Fruit fly (Drosophila melanogaster) whole organism, embryonic: ENCODE measurements around the gene CG4631.

Experiments used
- Atf-2 ChIP-seq: fragments of 200-800 bp; sonication (Bioruptor generic); optimal IDR thresholded peaks from 2 replicates; lab custom pipeline; 2016; ENCODE audit warnings: missing biosample characterization, missing genetic modification characterization
- B-H2 ChIP-seq: fragments of 200-800 bp; sonication (Bioruptor generic); optimal IDR thresholded peaks from 2 replicates; lab custom pipeline; 2018; ENCODE audit warnings: missing biosample characterization, mild to moderate bottlenecking, missing genetic modification characterization
- Blimp-1 ChIP-seq: fragments of 200-800 bp; sonication (Bioruptor generic); optimal IDR thresholded peaks from 3 replicates; lab custom pipeline; 2018; ENCODE audit warnings: missing biosample characterization, missing genetic modification characterization, mild to moderate bottlenecking, moderate library complexity, missing genetic modification reagents
- CG10959 ChIP-seq: fragments of 200-800 bp; sonication (Bioruptor generic); IDR thresholded peaks from 2 replicates; pipeline ENCODE4 v1.3.6; 2022; ENCODE audit warnings: missing biosample characterization, missing genetic modification characterization
- CG13296 ChIP-seq: fragments of 200-800 bp; sonication (Bioruptor generic); optimal IDR thresholded peaks from 3 replicates; lab custom pipeline; 2018; ENCODE audit warnings: missing biosample characterization, mild to moderate bottlenecking, missing genetic modification characterization
- CG13775 ChIP-seq: fragments of 200-800 bp; sonication (Bioruptor generic); optimal IDR thresholded peaks from 3 replicates; lab custom pipeline; 2017; ENCODE audit warnings: missing biosample characterization, mild to moderate bottlenecking, missing genetic modification characterization
- CG14050 ChIP-seq: fragments of 200-800 bp; sonication (Bioruptor generic); IDR thresholded peaks from 3 replicates; pipeline ENCODE4 v1.3.6; 2022; ENCODE audit warnings: missing biosample characterization, missing genetic modification characterization
- CG15269 ChIP-seq: fragments of 200-800 bp; sonication (Bioruptor generic); optimal IDR thresholded peaks from 2 replicates; lab custom pipeline; 2018; ENCODE audit warnings: missing biosample characterization, mild to moderate bottlenecking, missing genetic modification characterization, moderate library complexity
- CG16815 ChIP-seq: fragments of 200-800 bp; sonication (Bioruptor generic); optimal IDR thresholded peaks from 3 replicates; lab custom pipeline; 2017; ENCODE audit warnings: missing biosample characterization, mild to moderate bottlenecking, missing genetic modification characterization
- CG17186 ChIP-seq: fragments of 200-800 bp; sonication (Bioruptor generic); optimal IDR thresholded peaks from 3 replicates; lab custom pipeline; 2017; ENCODE audit warnings: missing biosample characterization, missing genetic modification reagents, missing genetic modification characterization
- CG17612 ChIP-seq: fragments of 200-800 bp; sonication (Bioruptor generic); IDR thresholded peaks from 2 replicates; pipeline ENCODE4 v1.3.6; 2022; ENCODE audit warnings: missing biosample characterization, missing genetic modification characterization
- CG18619 ChIP-seq: fragments of 200-800 bp; sonication (Bioruptor generic); optimal IDR thresholded peaks from 3 replicates; lab custom pipeline; 2017; ENCODE audit warnings: missing biosample characterization, mild to moderate bottlenecking, missing genetic modification characterization
- CG2129 ChIP-seq: fragments of 200-800 bp; sonication (Bioruptor generic); IDR thresholded peaks from 2 replicates; pipeline ENCODE4 v1.3.6; 2022; ENCODE audit warnings: missing biosample characterization, missing genetic modification characterization; ENCODE audit not compliant: partially characterized antibody
- CG32532 ChIP-seq: fragments of 200-800 bp; sonication (Bioruptor generic); IDR thresholded peaks from 2 replicates; pipeline ENCODE4 v1.3.6; 2022; ENCODE audit warnings: missing biosample characterization, missing genetic modification characterization
- CG3407 ChIP-seq: fragments of 200-800 bp; sonication (Bioruptor generic); optimal IDR thresholded peaks from 2 replicates; lab custom pipeline; 2018; ENCODE audit warnings: missing biosample characterization, mild to moderate bottlenecking, missing genetic modification characterization
- CG3838 ChIP-seq: fragments of 200-800 bp; sonication (Bioruptor generic); optimal IDR thresholded peaks from 3 replicates; lab custom pipeline; 2016; ENCODE audit warnings: missing biosample characterization, missing genetic modification characterization
- CG4282 ChIP-seq: fragments of 200-800 bp; sonication (Bioruptor generic); optimal IDR thresholded peaks from 2 replicates; lab custom pipeline; 2016; ENCODE audit warnings: missing biosample characterization, missing genetic modification characterization
- CG4328 ChIP-seq: fragments of 200-800 bp; sonication (Bioruptor generic); optimal IDR thresholded peaks from 3 replicates; lab custom pipeline; 2017; ENCODE audit warnings: missing biosample characterization, missing genetic modification reagents, missing genetic modification characterization
- CG4730 ChIP-seq: fragments of 200-800 bp; sonication (Bioruptor generic); IDR thresholded peaks from 2 replicates; pipeline ENCODE4 v1.3.6; 2022; ENCODE audit warnings: missing biosample characterization, missing genetic modification characterization
- CG6175 ChIP-seq: fragments of 200-800 bp; sonication (Bioruptor generic); IDR thresholded peaks from 3 replicates; pipeline ENCODE4 v1.3.6; 2022; ENCODE audit warnings: missing biosample characterization, missing genetic modification characterization
- CG6854 ChIP-seq: fragments of 200-800 bp; sonication (Bioruptor generic); optimal IDR thresholded peaks from 3 replicates; lab custom pipeline; 2017; ENCODE audit warnings: missing biosample characterization, mild to moderate bottlenecking, missing genetic modification characterization
- CG8944 ChIP-seq: fragments of 200-800 bp; sonication (Bioruptor generic); optimal IDR thresholded peaks from 3 replicates; lab custom pipeline; 2016; ENCODE audit warnings: missing biosample characterization, missing genetic modification characterization
- CG9437 ChIP-seq: fragments of 200-800 bp; sonication (Bioruptor generic); optimal IDR thresholded peaks from 2 replicates; lab custom pipeline; 2018; ENCODE audit warnings: missing biosample characterization, mild to moderate bottlenecking, missing genetic modification characterization
- Camta ChIP-seq: fragments of 200-800 bp; sonication (Bioruptor generic); optimal IDR thresholded peaks from 2 replicates; lab custom pipeline; 2016; ENCODE audit warnings: missing biosample characterization, missing genetic modification characterization
- Drgx ChIP-seq: fragments of 200-800 bp; sonication (Bioruptor generic); IDR thresholded peaks from 2 replicates; pipeline ENCODE4 v1.3.6; 2022; ENCODE audit warnings: missing biosample characterization, missing genetic modification characterization
- Ets65A ChIP-seq: fragments of 200-800 bp; sonication (Bioruptor generic); peaks from one replicate; lab custom pipeline; 2016; ENCODE audit warnings: missing biosample characterization, missing genetic modification characterization
- Fer1 ChIP-seq: fragments of 200-800 bp; sonication (Bioruptor generic); optimal IDR thresholded peaks from 2 replicates; lab custom pipeline; 2017; ENCODE audit warnings: missing biosample characterization, mild to moderate bottlenecking, missing genetic modification characterization
- Hr39 ChIP-seq: fragments of >200 bp; optimal IDR thresholded peaks from 2 replicates; lab custom pipeline; 2017
- MBD-R2 ChIP-seq: fragments of 200-800 bp; sonication (Bioruptor generic); IDR thresholded peaks from 2 replicates; pipeline ENCODE4 v1.3.6; 2022; ENCODE audit warnings: missing biosample characterization, missing genetic modification characterization
- MTF-1 ChIP-seq: fragments of 200-800 bp; sonication (Bioruptor generic); optimal IDR thresholded peaks from 2 replicates; lab custom pipeline; 2018; ENCODE audit warnings: missing biosample characterization, mild to moderate bottlenecking, missing genetic modification characterization, borderline replicate concordance
- Max ChIP-seq: fragments of 200-800 bp; sonication (Bioruptor generic); optimal IDR thresholded peaks from 2 replicates; lab custom pipeline; 2016; ENCODE audit warnings: missing biosample characterization, mild to moderate bottlenecking, missing genetic modification characterization
- Mrtf ChIP-seq: fragments of 200-800 bp; sonication (Bioruptor generic); IDR thresholded peaks from 3 replicates; pipeline ENCODE4 v1.3.6; 2022; ENCODE audit warnings: missing biosample characterization, missing genetic modification characterization
- NC2α ChIP-seq: fragments of 200-800 bp; sonication (Bioruptor generic); optimal IDR thresholded peaks from 2 replicates; lab custom pipeline; 2016; ENCODE audit warnings: missing biosample characterization, missing genetic modification characterization
- bcd ChIP-seq: fragments of 200-800 bp; sonication (Bioruptor generic); optimal IDR thresholded peaks from 2 replicates; lab custom pipeline; 2017; ENCODE audit warnings: missing biosample characterization, mild to moderate bottlenecking, missing genetic modification characterization
- bowl ChIP-seq: fragments of 200-800 bp; sonication (Bioruptor generic); IDR thresholded peaks from 2 replicates; pipeline ENCODE4 v1.3.6; 2022; ENCODE audit warnings: missing biosample characterization, missing genetic modification characterization
- btn ChIP-seq: fragments of 200-800 bp; sonication (Bioruptor generic); optimal IDR thresholded peaks from 2 replicates; lab custom pipeline; 2016; ENCODE audit warnings: missing biosample characterization, missing genetic modification characterization
- dati ChIP-seq: fragments of 200-800 bp; sonication (Bioruptor generic); IDR thresholded peaks from 2 replicates; pipeline ENCODE4 v1.3.6; 2022; ENCODE audit warnings: missing biosample characterization, missing genetic modification characterization
- dm ChIP-seq: fragments of 200-800 bp; sonication (Bioruptor generic); optimal IDR thresholded peaks from 3 replicates; lab custom pipeline; 2016; ENCODE audit warnings: missing biosample characterization, missing genetic modification characterization
- ems ChIP-seq: fragments of 200-800 bp; sonication (Bioruptor generic); optimal IDR thresholded peaks from 3 replicates; lab custom pipeline; 2016; ENCODE audit warnings: missing biosample characterization, missing genetic modification characterization
- fd102C ChIP-seq: fragments of 200-800 bp; sonication (Bioruptor generic); optimal IDR thresholded peaks from 2 replicates; lab custom pipeline; 2018; ENCODE audit warnings: missing biosample characterization, mild to moderate bottlenecking, missing genetic modification characterization, moderate library complexity
- grn ChIP-seq: fragments of 200-800 bp; sonication (Bioruptor generic); optimal IDR thresholded peaks from 3 replicates; lab custom pipeline; 2017; ENCODE audit warnings: missing biosample characterization, missing genetic modification characterization
- gro ChIP-seq: fragments of 200-800 bp; sonication (Bioruptor generic); optimal IDR thresholded peaks from 2 replicates; lab custom pipeline; 2016; ENCODE audit warnings: missing biosample characterization, missing genetic modification characterization
- hb ChIP-seq: fragments of 200-800 bp; sonication (Bioruptor generic); IDR thresholded peaks from 3 replicates; pipeline ENCODE4 v1.3.6; 2022; ENCODE audit warnings: missing biosample characterization, missing genetic modification characterization; ENCODE audit not compliant: partially characterized antibody
- lmd ChIP-seq: fragments of 200-800 bp; sonication (Bioruptor generic); IDR thresholded peaks from 2 replicates; pipeline ENCODE4 v1.3.6; 2022; ENCODE audit warnings: missing biosample characterization, missing genetic modification characterization
- oc ChIP-seq: fragments of 200-800 bp; sonication (Bioruptor generic); optimal IDR thresholded peaks from 2 replicates; lab custom pipeline; 2018; ENCODE audit warnings: missing biosample characterization, mild to moderate bottlenecking, missing genetic modification characterization, moderate library complexity
- odd ChIP-seq: fragments of 200-800 bp; sonication (Bioruptor generic); optimal IDR thresholded peaks from 2 replicates; lab custom pipeline; 2017; ENCODE audit warnings: missing biosample characterization, mild to moderate bottlenecking, missing genetic modification characterization
- otp ChIP-seq: fragments of 200-800 bp; sonication (Bioruptor generic); IDR thresholded peaks from 3 replicates; pipeline ENCODE4, ENCODE4 v1.3.6; 2022; ENCODE audit warnings: missing biosample characterization, missing genetic modification characterization
- pan ChIP-seq, 4 experiments: fragments of >200 bp in 3 of 4; fragments of 200-800 bp in 1 of 4; sonication (Bioruptor generic) in 1 of 4; optimal IDR thresholded peaks in 3 of 4; IDR thresholded peaks in 1 of 4; 2 replicates each; pipeline versions ENCODE4 v1.3.6 to Lab custom; 2017 to 2022; ENCODE audit warnings: missing biosample characterization in 2 of 4, missing genetic modification characterization in 2 of 4, mixed read lengths in 1 of 4
- shn ChIP-seq: fragments of 200-800 bp; sonication (Bioruptor generic); optimal IDR thresholded peaks from 3 replicates; lab custom pipeline; 2016; ENCODE audit warnings: missing biosample characterization, missing genetic modification characterization
- sna ChIP-seq: fragments of 200-800 bp; sonication (Bioruptor generic); IDR thresholded peaks from 2 replicates; pipeline ENCODE4 v1.3.6; 2022; ENCODE audit warnings: missing biosample characterization, missing genetic modification characterization; ENCODE audit not compliant: partially characterized antibody
- tio ChIP-seq: fragments of 200-800 bp; sonication (Bioruptor generic); optimal IDR thresholded peaks from 2 replicates; lab custom pipeline; 2017; ENCODE audit warnings: missing biosample characterization, missing genetic modification characterization, inconsistent platforms
- unc-4 ChIP-seq: fragments of 200-800 bp; sonication (Bioruptor generic); IDR thresholded peaks from 2 replicates; pipeline ENCODE4 v1.3.6; 2022; ENCODE audit warnings: missing biosample characterization, missing genetic modification characterization; ENCODE audit not compliant: partially characterized antibody

Gene CG4631

DNA sequence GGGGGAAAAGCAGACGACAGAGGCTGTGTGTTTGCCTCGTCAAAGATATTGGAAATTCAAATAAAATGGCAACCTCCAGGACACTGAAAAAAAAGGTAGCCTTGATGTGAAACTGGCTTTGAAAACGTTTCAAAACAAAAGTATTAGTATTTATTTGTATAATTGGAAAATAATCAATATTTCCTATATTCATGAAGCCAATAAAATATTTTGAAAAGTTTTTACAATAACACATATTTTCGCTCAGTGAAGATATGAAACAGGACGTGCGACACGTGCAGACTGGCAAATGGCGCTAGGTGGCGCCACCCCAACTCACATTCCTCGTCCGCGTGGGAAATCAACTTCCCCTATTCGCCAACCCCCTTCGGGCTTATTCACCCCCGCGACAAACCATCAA lies 40.6 kb downstream of the CG4631 start (continued):
- 0 out of 3 replicates have a peak, but pooled peaks have one; percentile 9 for TF ChIP-seq otp
- TF ChIP-seq CG32532 (GFP tag; lab: Robert Waterston, UW): peak; percentile 70
- TF ChIP-seq Hr39 (lab: Kevin White, UChicago): no peak
- no peak for TF ChIP-seq CG4730 (GFP tag; lab: Robert Waterston, UW)
- no peak for TF ChIP-seq MTF-1 (GFP tag; lab: Kevin White, UChicago)
- TF ChIP-seq dati (GFP tag; lab: Robert Waterston, UW): no peak
- TF ChIP-seq Camta (GFP tag; lab: Kevin White, UChicago): no peak
- TF ChIP-seq CG2129 (GFP tag; lab: Robert Waterston, UW): no peak
- no peak for TF ChIP-seq gro
- TF ChIP-seq MBD-R2 (GFP tag; lab: Robert Waterston, UW): no peak
- TF ChIP-seq Mrtf (GFP tag; lab: Robert Waterston, UW): no peak
- TF ChIP-seq bcd (GFP tag; lab: Kevin White, UChicago): peak; percentile 21
- TF ChIP-seq Max: peak; percentile 42
- TF ChIP-seq unc-4 (GFP tag; lab: Robert Waterston, UW): no peak
- peak; percentile 81 for TF ChIP-seq Fer1 (GFP tag; lab: Kevin White, UChicago)
- peak; percentile 11 for TF ChIP-seq CG9437 (GFP tag; lab: Kevin White, UChicago)
- TF ChIP-seq CG4328: no peak
- no peak for TF ChIP-seq CG3838 (GFP tag; lab: Kevin White, UChicago)
- no peak for TF ChIP-seq Atf-2
- TF ChIP-seq dm: no peak
- TF ChIP-seq bowl: no peak
- TF ChIP-seq fd102C (GFP tag; lab: Kevin White, UChicago): no peak
- TF ChIP-seq odd (GFP tag; lab: Kevin White, UChicago): peak; percentile 16
- peak; percentile 57 for TF ChIP-seq CG6854
- TF ChIP-seq pan (optimal IDR thresholded peaks at IDR 0.05; lab: Kevin White, UChicago): no peak
- TF ChIP-seq pan (GFP tag; optimal IDR thresholded peaks at IDR 0.05 in 1 of 2, IDR thresholded peaks at IDR 0.05 in 1 of 2): peak in 1 of 2 experiments; percentile 47
- no peak for TF ChIP-seq CG3407 (GFP tag; lab: Kevin White, UChicago)
- no peak for TF ChIP-seq CG17186
- no peak for TF ChIP-seq btn (GFP tag; lab: Kevin White, UChicago)
- no peak for TF ChIP-seq Ets65A
- no peak for TF ChIP-seq CG17612 (GFP tag; lab: Robert Waterston, UW)
- no peak for TF ChIP-seq shn
- peak; percentile 44 for TF ChIP-seq Blimp-1 (GFP tag; lab: Kevin White, UChicago)
- TF ChIP-seq lmd: peak; percentile 58
- peak; percentile 10 for TF ChIP-seq tio (GFP tag; lab: Kevin White, UChicago)
- no peak for TF ChIP-seq CG16815
- no peak for TF ChIP-seq NC2α (GFP tag; lab: Kevin White, UChicago)
- TF ChIP-seq CG13296: peak; percentile 52
- no peak for TF ChIP-seq grn (GFP tag; lab: Kevin White, UChicago)
- no peak for TF ChIP-seq CG10959
- TF ChIP-seq Drgx (GFP tag; lab: Robert Waterston, UW): no peak
- peak; percentile 67 for TF ChIP-seq CG15269
- TF ChIP-seq oc: no peak
- TF ChIP-seq CG4282 (GFP tag; lab: Kevin White, UChicago): no peak
- TF ChIP-seq CG8944 (GFP tag; lab: Kevin White, UChicago): no peak
- TF ChIP-seq CG6175 (GFP tag; lab: Robert Waterston, UW): no peak
- TF ChIP-seq ems (GFP tag; lab: Kevin White, UChicago): peak; percentile 27
- peak; percentile 50 for TF ChIP-seq CG18619
- no peak for TF ChIP-seq sna (GFP tag; lab: Robert Waterston, UW)
- TF ChIP-seq B-H2: no peak
- TF ChIP-seq CG13775 (GFP tag; lab: Kevin White, UChicago): peak; percentile 33
- TF ChIP-seq CG14050: no peak
- no peak for TF ChIP-seq hb (GFP tag; lab: Robert Waterston, UW)
